Worm (Caenorhabditis elegans) whole organism, L1 larva: ENCODE measurements around the gene scl-19.
A peak's percentile ranks its signal among the peaks of the same experiment; 100 is the strongest.

Source experiments
- C04F5.9 ChIP-seq: sonication (generic microtip); optimal IDR thresholded peaks from 2 replicates; lab custom pipeline; 2016; ENCODE audit warnings: missing genetic modification characterization, missing compliant biosample characterization
- C16A3.4 ChIP-seq: fragments of 150-350 bp; optimal IDR thresholded peaks from 2 replicates; lab custom pipeline; 2014; ENCODE audit warnings: missing biosample characterization, missing genetic modification characterization
- C34B4.2 ChIP-seq: sonication (generic microtip); optimal IDR thresholded peaks from 2 replicates; lab custom pipeline; 2017; ENCODE audit warnings: mild to moderate bottlenecking, missing genetic modification characterization, missing compliant biosample characterization
- Y116A8C.19 ChIP-seq: sonication (generic microtip); optimal IDR thresholded peaks from 2 replicates; lab custom pipeline; 2016; ENCODE audit warnings: missing compliant biosample characterization, missing genetic modification characterization, borderline replicate concordance
- alr-1 ChIP-seq: fragments of 200-800 bp; sonication (Bioruptor generic); optimal IDR thresholded peaks from 2 replicates; lab custom pipeline; 2018; ENCODE audit warnings: borderline replicate concordance, mild to moderate bottlenecking, missing genetic modification characterization, missing compliant biosample characterization
- ama-1 ChIP-seq: fragments of 150-350 bp; optimal IDR thresholded peaks from 2 replicates; lab custom pipeline; 2014
- blmp-1 ChIP-seq: fragments of 150-350 bp; optimal IDR thresholded peaks from 2 replicates; lab custom pipeline; 2014; ENCODE audit warnings: missing biosample characterization, missing genetic modification characterization
- ceh-63 ChIP-seq: fragments of 200-800 bp; sonication (Bioruptor generic); optimal IDR thresholded peaks from 2 replicates; lab custom pipeline; 2018; ENCODE audit warnings: mild to moderate bottlenecking, missing genetic modification characterization, missing compliant biosample characterization
- ceh-8 ChIP-seq: fragments of 200-800 bp; sonication (Bioruptor generic); optimal IDR thresholded peaks from 2 replicates; lab custom pipeline; 2018; ENCODE audit warnings: mild to moderate bottlenecking, missing genetic modification characterization, moderate library complexity, missing compliant biosample characterization
- ceh-90 ChIP-seq: sonication (generic microtip); optimal IDR thresholded peaks from 2 replicates; lab custom pipeline; 2016; ENCODE audit warnings: missing genetic modification characterization, missing compliant biosample characterization
- ces-1 ChIP-seq: fragments of 150-350 bp; optimal IDR thresholded peaks from 2 replicates; lab custom pipeline; 2014; ENCODE audit warnings: missing biosample characterization, missing genetic modification reagents, missing genetic modification characterization
- dpl-1 ChIP-seq, 3 experiments: fragments of 150-350 bp in 2 of 3; sonication (generic microtip) in 1 of 3; optimal IDR thresholded peaks; 2 replicates each; lab custom pipeline; 2014 to 2017; ENCODE audit warnings: missing biosample characterization in 3 of 3, missing genetic modification characterization in 3 of 3, missing genetic modification reagents in 3 of 3
- efl-3 ChIP-seq: fragments of 200-800 bp; sonication (Bioruptor generic); optimal IDR thresholded peaks from 2 replicates; lab custom pipeline; 2018; ENCODE audit warnings: mild to moderate bottlenecking, missing genetic modification characterization, missing compliant biosample characterization
- egl-27 ChIP-seq, 2 experiments: fragments of 150-350 bp in 1 of 2; sonication (generic microtip); optimal IDR thresholded peaks; 3 replicates each; lab custom pipeline; 2017 to 2018; ENCODE audit warnings: missing biosample characterization in 2 of 2, missing genetic modification characterization in 2 of 2, missing genetic modification reagents in 2 of 2
- elt-2 ChIP-seq: sonication (generic microtip); optimal IDR thresholded peaks from 2 replicates; lab custom pipeline; 2016; ENCODE audit warnings: missing genetic modification characterization, mild to moderate bottlenecking, inconsistent platforms, missing compliant biosample characterization, missing genetic modification reagents
- elt-3 ChIP-seq, 6 experiments: fragments of 150-350 bp in 1 of 6; sonication (generic microtip); optimal IDR thresholded peaks; 2 replicates each; lab custom pipeline; 2017 to 2018; ENCODE audit warnings: missing biosample characterization in 6 of 6, missing genetic modification characterization in 6 of 6, inconsistent platforms in 1 of 6
- fkh-10 ChIP-seq: sonication (generic microtip); optimal IDR thresholded peaks from 2 replicates; lab custom pipeline; 2017; ENCODE audit warnings: missing biosample characterization, missing genetic modification reagents, missing genetic modification characterization
- fkh-4 ChIP-seq: sonication (generic microtip); optimal IDR thresholded peaks from 2 replicates; lab custom pipeline; 2016; ENCODE audit warnings: missing compliant biosample characterization, missing genetic modification characterization, borderline replicate concordance
- fkh-8 ChIP-seq: sonication (generic microtip); optimal IDR thresholded peaks from 2 replicates; lab custom pipeline; 2016; ENCODE audit warnings: mild to moderate bottlenecking, missing genetic modification characterization, missing compliant biosample characterization
- fos-1 ChIP-seq: fragments of 150-350 bp; optimal IDR thresholded peaks from 2 replicates; lab custom pipeline; 2014; ENCODE audit warnings: missing biosample characterization, missing genetic modification characterization
- grh-1 ChIP-seq: fragments of 200-800 bp; sonication (Bioruptor generic); IDR thresholded peaks from 2 replicates; pipeline ENCODE4 v1.3.6; 2022; ENCODE audit warnings: missing genetic modification reagents, missing genetic modification characterization, missing compliant biosample characterization
- hlh-17 ChIP-seq: fragments of 200-800 bp; sonication (Bioruptor generic); optimal IDR thresholded peaks from 2 replicates; lab custom pipeline; 2018; ENCODE audit warnings: missing genetic modification characterization, mild to moderate bottlenecking, missing compliant biosample characterization, moderate library complexity, borderline replicate concordance
- hlh-4 ChIP-seq: sonication (generic microtip); optimal IDR thresholded peaks from 2 replicates; lab custom pipeline; 2016; ENCODE audit warnings: mild to moderate bottlenecking, missing genetic modification characterization, missing compliant biosample characterization
- hpl-2 ChIP-seq: fragments of 150-350 bp; optimal IDR thresholded peaks from 2 replicates; lab custom pipeline; 2014; ENCODE audit warnings: missing biosample characterization, missing genetic modification reagents, missing genetic modification characterization
- irx-1 ChIP-seq: sonication (generic microtip); optimal IDR thresholded peaks from 2 replicates; lab custom pipeline; 2016; ENCODE audit warnings: missing genetic modification characterization, missing compliant biosample characterization
- isw-1 ChIP-seq: fragments of 200-800 bp; sonication (Bioruptor generic); IDR thresholded peaks from 2 replicates; pipeline ENCODE4 v1.3.6; 2022; ENCODE audit warnings: missing genetic modification characterization, missing compliant biosample characterization
- jun-1 ChIP-seq: fragments of 150-350 bp; optimal IDR thresholded peaks from 2 replicates; lab custom pipeline; 2014; ENCODE audit warnings: missing biosample characterization, missing genetic modification reagents, missing genetic modification characterization
- lin-13 ChIP-seq: fragments of 150-350 bp; optimal IDR thresholded peaks from 2 replicates; lab custom pipeline; 2014; ENCODE audit warnings: missing biosample characterization, missing genetic modification reagents, missing genetic modification characterization
- lin-35 ChIP-seq, 2 experiments: fragments of 150-350 bp; optimal IDR thresholded peaks; 2 replicates each; lab custom pipeline; 2014; ENCODE audit warnings: missing biosample characterization in 2 of 2, missing genetic modification characterization in 2 of 2, missing genetic modification reagents in 2 of 2
- lin-39 ChIP-seq: fragments of 150-350 bp; optimal IDR thresholded peaks from 2 replicates; lab custom pipeline; 2014; ENCODE audit warnings: missing biosample characterization, missing genetic modification reagents, missing genetic modification characterization
- lir-3 ChIP-seq: sonication (generic microtip); optimal IDR thresholded peaks from 2 replicates; lab custom pipeline; 2016; ENCODE audit warnings: mild to moderate bottlenecking, missing genetic modification characterization, moderate library complexity, missing compliant biosample characterization; ENCODE audit not compliant: poor library complexity
- mdl-1 ChIP-seq, 2 experiments: fragments of 150-350 bp; optimal IDR thresholded peaks; 2 replicates each; lab custom pipeline; 2014 to 2017; ENCODE audit warnings: missing biosample characterization in 2 of 2, missing genetic modification characterization in 2 of 2, inconsistent platforms in 1 of 2
- mef-2 ChIP-seq: fragments of 150-350 bp; optimal IDR thresholded peaks from 2 replicates; lab custom pipeline; 2014; ENCODE audit warnings: missing biosample characterization, missing genetic modification characterization
- nhr-19 ChIP-seq: fragments of 200-800 bp; sonication (Bioruptor generic); conservative IDR thresholded peaks from 2 replicates; pipeline ENCODE4 v1.3.6; 2022; ENCODE audit warnings: missing genetic modification characterization, missing compliant biosample characterization
- nhr-237 ChIP-seq: fragments of 150-350 bp; optimal IDR thresholded peaks from 2 replicates; lab custom pipeline; 2014; ENCODE audit warnings: missing biosample characterization, missing genetic modification characterization
- nhr-28 ChIP-seq: fragments of 150-350 bp; optimal IDR thresholded peaks from 2 replicates; lab custom pipeline; 2014; ENCODE audit warnings: missing biosample characterization, missing genetic modification characterization
- nhr-71 ChIP-seq: sonication (generic microtip); optimal IDR thresholded peaks from 2 replicates; lab custom pipeline; 2016; ENCODE audit warnings: mild to moderate bottlenecking, missing genetic modification characterization, moderate library complexity, missing compliant biosample characterization
- nhr-90 ChIP-seq: sonication (generic microtip); optimal IDR thresholded peaks from 2 replicates; lab custom pipeline; 2016; ENCODE audit warnings: mild to moderate bottlenecking, missing genetic modification characterization, missing compliant biosample characterization; ENCODE audit not compliant: poor library complexity
- pag-3 ChIP-seq: sonication (generic microtip); optimal IDR thresholded peaks from 2 replicates; lab custom pipeline; 2017; ENCODE audit warnings: missing genetic modification characterization, mild to moderate bottlenecking, missing compliant biosample characterization, antibody characterized with exemption, borderline replicate concordance; ENCODE audit not compliant: insufficient read depth
- pax-3 ChIP-seq: fragments of 200-800 bp; sonication (Bioruptor generic); optimal IDR thresholded peaks from 2 replicates; lab custom pipeline; 2018; ENCODE audit warnings: mild to moderate bottlenecking, missing genetic modification characterization, moderate library complexity, missing compliant biosample characterization
- pqm-1 ChIP-seq: sonication (generic microtip); optimal IDR thresholded peaks from 3 replicates; lab custom pipeline; 2017; ENCODE audit warnings: missing biosample characterization, missing genetic modification characterization
- rnt-1 ChIP-seq: sonication (generic microtip); optimal IDR thresholded peaks from 2 replicates; lab custom pipeline; 2016; ENCODE audit warnings: mild to moderate bottlenecking, missing genetic modification characterization, moderate library complexity, missing compliant biosample characterization
- skn-1 ChIP-seq: fragments of 150-350 bp; optimal IDR thresholded peaks from 2 replicates; lab custom pipeline; 2014; ENCODE audit warnings: missing biosample characterization, missing genetic modification characterization
- snpc-4 ChIP-seq: fragments of 150-350 bp; optimal IDR thresholded peaks from 2 replicates; lab custom pipeline; 2014; ENCODE audit warnings: missing biosample characterization, missing genetic modification characterization
- sptf-1 ChIP-seq: fragments of 150-350 bp; optimal IDR thresholded peaks from 2 replicates; lab custom pipeline; 2014; ENCODE audit warnings: missing biosample characterization, missing genetic modification characterization
- sup-37 ChIP-seq: fragments of 200-800 bp; sonication (Bioruptor generic); optimal IDR thresholded peaks from 2 replicates; lab custom pipeline; 2018; ENCODE audit warnings: mild to moderate bottlenecking, missing genetic modification characterization, missing compliant biosample characterization
- tbx-2 ChIP-seq: sonication (generic microtip); optimal IDR thresholded peaks from 2 replicates; lab custom pipeline; 2016; ENCODE audit warnings: missing genetic modification characterization, missing compliant biosample characterization
- tlp-1 ChIP-seq: fragments of 150-350 bp; optimal IDR thresholded peaks from 2 replicates; lab custom pipeline; 2014; ENCODE audit warnings: missing biosample characterization, missing genetic modification characterization
- unc-130 ChIP-seq: fragments of 150-350 bp; optimal IDR thresholded peaks from 2 replicates; lab custom pipeline; 2017; ENCODE audit warnings: missing biosample characterization, missing genetic modification characterization, inconsistent platforms
- unc-62 ChIP-seq: fragments of 150-350 bp; optimal IDR thresholded peaks from 2 replicates; lab custom pipeline; 2014; ENCODE audit warnings: missing biosample characterization, missing genetic modification reagents, missing genetic modification characterization
- unc-98 ChIP-seq: fragments of 200-800 bp; sonication (Bioruptor generic); IDR thresholded peaks from 2 replicates; pipeline ENCODE4 v1.3.6; 2022; ENCODE audit warnings: missing genetic modification characterization, missing compliant biosample characterization
- ztf-4 ChIP-seq: fragments of 150-350 bp; optimal IDR thresholded peaks from 2 replicates; lab custom pipeline; 2014; ENCODE audit warnings: missing biosample characterization, missing genetic modification characterization

Gene scl-19

ce11 chrV:18723604-18724003, 8.2 kb upstream of the scl-19 start:
- peak in 1 of 2 experiments; percentile 64 for TF ChIP-seq egl-27 (tag; optimal IDR thresholded peaks at IDR 0.05; lab: Kevin White, UChicago)
- peak; percentile 85 for TF ChIP-seq nhr-90 (tag; lab: Kevin White, UChicago)
- no peak for TF ChIP-seq sptf-1 (tag; lab: Kevin White, UChicago)
- no peak for TF ChIP-seq sup-37 (GFP tag; lab: Kevin White, UChicago)
- TF ChIP-seq pax-3 (tag; lab: Kevin White, UChicago) = no peak
- peak in 1 of 6 experiments; percentile 38 for TF ChIP-seq elt-3 (tag; optimal IDR thresholded peaks at IDR 0.05; lab: Kevin White, UChicago)
- peak; percentile 30 for TF ChIP-seq lin-39 (tag; lab: Kevin White, UChicago)
- TF ChIP-seq isw-1 = peak; percentile 64
- peak; percentile 64 for TF ChIP-seq skn-1
- no peak for TF ChIP-seq mef-2 (tag; lab: Kevin White, UChicago)
- TF ChIP-seq lin-35 (GFP tag; optimal IDR thresholded peaks at IDR 0.05; lab: Kevin White, UChicago) = peak; percentile 70 to 89
- TF ChIP-seq pag-3 (tag; lab: Kevin White, UChicago) = no peak
- peak; percentile 75 for TF ChIP-seq fos-1
- peak; percentile 47 for TF ChIP-seq C16A3.4 (tag; lab: Kevin White, UChicago)
- TF ChIP-seq ceh-63 = peak; percentile 39
- TF ChIP-seq rnt-1 (tag; lab: Kevin White, UChicago) = no peak
- no peak for TF ChIP-seq tlp-1 (tag; lab: Kevin White, UChicago)
- TF ChIP-seq tbx-2 (tag; lab: Kevin White, UChicago) = peak; percentile 93
- TF ChIP-seq dpl-1 (GFP tag; optimal IDR thresholded peaks at IDR 0.05; lab: Kevin White, UChicago) = peak; percentile 66 to 78 (median 73)
- no peak for TF ChIP-seq C04F5.9 (tag; lab: Kevin White, UChicago)
- no peak for TF ChIP-seq alr-1 (tag; lab: Kevin White, UChicago)
- peak; percentile 11 for TF ChIP-seq blmp-1 (tag; lab: Kevin White, UChicago)
- peak; percentile 95 for TF ChIP-seq nhr-71 (tag; lab: Kevin White, UChicago)
- no peak for TF ChIP-seq fkh-4
- TF ChIP-seq fkh-8 = no peak
- no peak for TF ChIP-seq Y116A8C.19 (tag; lab: Kevin White, UChicago)
- TF ChIP-seq ceh-8 (GFP tag; lab: Kevin White, UChicago) = no peak
- TF ChIP-seq ces-1 (GFP tag; lab: Kevin White, UChicago) = no peak
- no peak for TF ChIP-seq hlh-4 (tag; lab: Kevin White, UChicago)
- TF ChIP-seq ztf-4 = no peak
- peak; percentile 76 for TF ChIP-seq irx-1 (tag; lab: Kevin White, UChicago)
- no peak for TF ChIP-seq hlh-17 (GFP tag; lab: Kevin White, UChicago)
- peak; percentile 90 for TF ChIP-seq nhr-19
- peak; percentile 80 for TF ChIP-seq nhr-237
- no peak for TF ChIP-seq lir-3
- no peak for TF ChIP-seq unc-62 (GFP tag; lab: Kevin White, UChicago)
- no peak for TF ChIP-seq C34B4.2
- TF ChIP-seq lin-13 (GFP tag; lab: Kevin White, UChicago) = peak; percentile 57
- peak in 1 of 2 experiments; percentile 66 for TF ChIP-seq mdl-1 (tag; optimal IDR thresholded peaks at IDR 0.05; lab: Kevin White, UChicago)
- no peak for TF ChIP-seq unc-98
- no peak for TF ChIP-seq hpl-2 (GFP tag; lab: Kevin White, UChicago)
- peak; percentile 86 for TF ChIP-seq snpc-4 (tag; lab: Kevin White, UChicago)
- TF ChIP-seq unc-130 (tag; lab: Kevin White, UChicago) = no peak
- no peak for TF ChIP-seq pqm-1 (tag; lab: Kevin White, UChicago)
- no peak for TF ChIP-seq nhr-28 (tag; lab: Kevin White, UChicago)
- peak; percentile 13 for TF ChIP-seq ceh-90 (tag; lab: Kevin White, UChicago)
- TF ChIP-seq elt-2 (tag; lab: Kevin White, UChicago) = peak; percentile 35
- no peak for TF ChIP-seq ama-1 (lab: Kevin White, UChicago)
- TF ChIP-seq fkh-10 (GFP tag; lab: Kevin White, UChicago) = no peak
- peak; percentile 72 for TF ChIP-seq grh-1
- no peak for TF ChIP-seq efl-3 (GFP tag; lab: Kevin White, UChicago)
- peak; percentile 70 for TF ChIP-seq jun-1
